Worm (Caenorhabditis elegans) whole organism, young adult: ENCODE measurements around the gene elo-5.

Experiments
- B0261.1 ChIP-seq: sonication (generic microtip); optimal IDR thresholded peaks from 2 replicates; lab custom pipeline; 2016; ENCODE audit warnings: mild to moderate bottlenecking, missing genetic modification characterization, moderate library complexity, missing compliant biosample characterization
- B0336.3 ChIP-seq: fragments of 200-800 bp; sonication (Bioruptor generic); IDR thresholded peaks from 2 replicates; pipeline ENCODE4 v1.3.6; 2022; ENCODE audit warnings: missing genetic modification characterization, missing compliant biosample characterization
- C06A6.2 ChIP-seq: fragments of 200-800 bp; sonication (Bioruptor generic); conservative IDR thresholded peaks from 2 replicates; pipeline ENCODE4 v1.3.6; 2022; ENCODE audit warnings: missing genetic modification characterization, missing compliant biosample characterization
- D2030.7 ChIP-seq: fragments of 200-800 bp; sonication (Bioruptor generic); IDR thresholded peaks from 2 replicates; pipeline ENCODE4 v1.3.6; 2022; ENCODE audit warnings: missing genetic modification reagents, missing genetic modification characterization, missing compliant biosample characterization
- F33H1.4 ChIP-seq: fragments of 200-800 bp; sonication (Bioruptor generic); IDR thresholded peaks from 2 replicates; pipeline ENCODE4 v1.3.6; 2022; ENCODE audit warnings: missing genetic modification reagents, missing genetic modification characterization, missing compliant biosample characterization
- F49E8.2 ChIP-seq: sonication (generic microtip); optimal IDR thresholded peaks from 3 replicates; lab custom pipeline; 2017; ENCODE audit warnings: missing genetic modification characterization, mild to moderate bottlenecking, missing compliant biosample characterization, antibody characterized with exemption, moderate library complexity; ENCODE audit not compliant: insufficient read depth
- F55B11.4 ChIP-seq: sonication (generic microtip); optimal IDR thresholded peaks from 2 replicates; lab custom pipeline; 2016; ENCODE audit warnings: missing compliant biosample characterization, missing genetic modification characterization, borderline replicate concordance; ENCODE audit not compliant: insufficient read depth
- F57A8.1 ChIP-seq: fragments of 200-800 bp; sonication (Bioruptor generic); optimal IDR thresholded peaks from 2 replicates; lab custom pipeline; 2018; ENCODE audit warnings: mild to moderate bottlenecking, missing genetic modification characterization, moderate library complexity, missing compliant biosample characterization
- F57C9.4 ChIP-seq: sonication (generic microtip); optimal IDR thresholded peaks from 2 replicates; lab custom pipeline; 2017; ENCODE audit warnings: mild to moderate bottlenecking, missing genetic modification characterization, missing compliant biosample characterization
- K12H6.12 ChIP-seq: fragments of 200-800 bp; sonication (Bioruptor generic); optimal IDR thresholded peaks from 2 replicates; lab custom pipeline; 2018; ENCODE audit warnings: mild to moderate bottlenecking, missing genetic modification characterization, missing compliant biosample characterization
- T07F8.4 ChIP-seq: sonication (generic microtip); optimal IDR thresholded peaks from 2 replicates; lab custom pipeline; 2016; ENCODE audit warnings: mild to moderate bottlenecking, missing genetic modification characterization, moderate library complexity, missing compliant biosample characterization
- Y53G8AR.9 ChIP-seq: fragments of 200-800 bp; sonication (Bioruptor generic); conservative IDR thresholded peaks from 2 replicates; pipeline ENCODE4 v1.3.6; 2022; ENCODE audit warnings: missing genetic modification reagents, missing genetic modification characterization, missing compliant biosample characterization
- akir-1 ChIP-seq: fragments of 200-800 bp; sonication (Bioruptor generic); optimal IDR thresholded peaks from 2 replicates; lab custom pipeline; 2018; ENCODE audit warnings: mild to moderate bottlenecking, missing genetic modification characterization, moderate library complexity, missing compliant biosample characterization
- aptf-2 ChIP-seq: fragments of 200-800 bp; sonication (Bioruptor generic); conservative IDR thresholded peaks from 2 replicates; pipeline ENCODE4 v1.3.6; 2022; ENCODE audit warnings: missing genetic modification reagents, missing genetic modification characterization, missing compliant biosample characterization
- athp-1 ChIP-seq: sonication (generic microtip); optimal IDR thresholded peaks from 2 replicates; lab custom pipeline; 2017; ENCODE audit warnings: mild to moderate bottlenecking, missing genetic modification characterization, missing compliant biosample characterization
- attf-5 ChIP-seq: fragments of 200-800 bp; sonication (Bioruptor generic); optimal IDR thresholded peaks from 2 replicates; lab custom pipeline; 2018; ENCODE audit warnings: mild to moderate bottlenecking, missing genetic modification characterization, missing compliant biosample characterization
- bed-1 ChIP-seq: fragments of 200-800 bp; sonication (Bioruptor generic); IDR thresholded peaks from 2 replicates; pipeline ENCODE4 v1.3.6; 2022; ENCODE audit warnings: missing genetic modification reagents, missing genetic modification characterization, missing compliant biosample characterization
- cebp-1 ChIP-seq, 2 experiments: fragments of 200-800 bp in 1 of 2; sonication (Bioruptor generic) in 1 of 2; sonication (generic microtip) in 1 of 2; IDR thresholded peaks in 1 of 2; optimal IDR thresholded peaks in 1 of 2; 2 replicates each; pipeline versions ENCODE4 v1.3.6 to Lab custom; 2017 to 2022; ENCODE audit warnings: missing compliant biosample characterization in 2 of 2, missing genetic modification characterization in 2 of 2, mild to moderate bottlenecking in 1 of 2, missing genetic modification reagents in 1 of 2, moderate library complexity in 1 of 2
- chd-7 ChIP-seq: sonication (generic microtip); optimal IDR thresholded peaks from 2 replicates; lab custom pipeline; 2016; ENCODE audit warnings: mild to moderate bottlenecking, missing genetic modification characterization, moderate library complexity, missing compliant biosample characterization
- die-1 ChIP-seq: sonication (generic microtip); optimal IDR thresholded peaks from 2 replicates; lab custom pipeline; 2016; ENCODE audit warnings: missing genotype, mild to moderate bottlenecking, missing genetic modification characterization, missing compliant biosample characterization
- ekl-4 ChIP-seq: fragments of 200-800 bp; sonication (Bioruptor generic); IDR thresholded peaks from 2 replicates; pipeline ENCODE4 v1.3.6; 2022; ENCODE audit warnings: missing genetic modification reagents, missing genetic modification characterization, missing compliant biosample characterization
- hlh-12 ChIP-seq: sonication (generic microtip); optimal IDR thresholded peaks from 2 replicates; lab custom pipeline; 2016; ENCODE audit warnings: missing genetic modification characterization, missing compliant biosample characterization
- hsf-1 ChIP-seq: fragments of 200-800 bp; sonication (Bioruptor generic); IDR thresholded peaks from 2 replicates; pipeline ENCODE4 v1.3.6; 2022; ENCODE audit warnings: missing genetic modification reagents, missing genetic modification characterization, missing compliant biosample characterization
- lag-1 ChIP-seq: fragments of 200-800 bp; sonication (Bioruptor generic); IDR thresholded peaks from 2 replicates; pipeline ENCODE4 v1.3.6; 2022; ENCODE audit warnings: missing genetic modification reagents, missing genetic modification characterization, missing compliant biosample characterization
- lin-54 ChIP-seq: fragments of 200-800 bp; sonication (Bioruptor generic); optimal IDR thresholded peaks from 2 replicates; lab custom pipeline; 2018; ENCODE audit warnings: mild to moderate bottlenecking, missing genetic modification characterization, missing compliant biosample characterization
- madf-10 ChIP-seq: sonication (generic microtip); optimal IDR thresholded peaks from 2 replicates; lab custom pipeline; 2016; ENCODE audit warnings: mild to moderate bottlenecking, missing genetic modification characterization, missing compliant biosample characterization
- mes-4 ChIP-seq: sonication (generic microtip); optimal IDR thresholded peaks from 2 replicates; lab custom pipeline; 2016; ENCODE audit warnings: missing genotype, missing genetic modification characterization, missing compliant biosample characterization
- nfya-2 ChIP-seq: fragments of 200-800 bp; sonication (Bioruptor generic); IDR thresholded peaks from 2 replicates; pipeline ENCODE4 v1.3.6; 2022; ENCODE audit warnings: missing genetic modification reagents, missing genetic modification characterization, missing compliant biosample characterization
- nhr-120 ChIP-seq: fragments of 200-800 bp; sonication (Bioruptor generic); IDR thresholded peaks from 2 replicates; pipeline ENCODE4 v1.3.6; 2022; ENCODE audit warnings: missing genetic modification characterization, missing compliant biosample characterization
- nhr-80 ChIP-seq: sonication (generic microtip); optimal IDR thresholded peaks from 2 replicates; lab custom pipeline; 2016; ENCODE audit warnings: missing genetic modification characterization, missing compliant biosample characterization
- pha-4 ChIP-seq: fragments of 150-350 bp; sonication (generic microtip); optimal IDR thresholded peaks from 2 replicates; lab custom pipeline; 2014; ENCODE audit warnings: missing biosample characterization, missing genetic modification reagents, missing genetic modification characterization
- rpc-1 ChIP-seq, 2 experiments: fragments of 150-350 bp in 1 of 2; sonication (generic microtip) in 1 of 2; optimal IDR thresholded peaks; 2 replicates each; lab custom pipeline; 2014 to 2018; ENCODE audit warnings: missing biosample characterization in 1 of 2, missing genetic modification characterization in 1 of 2, missing genetic modification reagents in 1 of 2, missing genotype in 1 of 2
- sdz-38 ChIP-seq: sonication (generic microtip); optimal IDR thresholded peaks from 2 replicates; lab custom pipeline; 2016; ENCODE audit warnings: missing genotype, missing genetic modification characterization, missing compliant biosample characterization
- snpc-1.1 ChIP-seq: sonication (generic microtip); optimal IDR thresholded peaks from 2 replicates; lab custom pipeline; 2017; ENCODE audit warnings: missing genetic modification characterization, mild to moderate bottlenecking, missing compliant biosample characterization, antibody characterized with exemption, moderate library complexity, missing genotype, missing genetic modification reagents; ENCODE audit not compliant: insufficient read depth
- snpc-1.3 ChIP-seq: sonication (generic microtip); optimal IDR thresholded peaks from 2 replicates; lab custom pipeline; 2017; ENCODE audit warnings: missing genetic modification characterization, mild to moderate bottlenecking, missing compliant biosample characterization, antibody characterized with exemption, moderate library complexity, missing genotype, missing genetic modification reagents; ENCODE audit not compliant: insufficient read depth
- snpc-4 ChIP-seq, 5 experiments: fragments of 150-350 bp in 1 of 5; sonication (generic microtip) in 4 of 5; optimal IDR thresholded peaks; 2 replicates each; lab custom pipeline; 2014 to 2018; ENCODE audit warnings: missing genetic modification characterization in 5 of 5, missing biosample characterization in 3 of 5, antibody characterized with exemption in 2 of 5, mild to moderate bottlenecking in 2 of 5, missing compliant biosample characterization in 2 of 5, missing genotype in 2 of 5, moderate library complexity in 2 of 5, missing genetic modification reagents in 1 of 5
- unc-130 ChIP-seq: sonication (generic microtip); optimal IDR thresholded peaks from 2 replicates; lab custom pipeline; 2016; ENCODE audit warnings: missing genetic modification reagents, missing genetic modification characterization, missing compliant biosample characterization
- unc-62 ChIP-seq: fragments of 150-350 bp; optimal IDR thresholded peaks from 2 replicates; lab custom pipeline; 2014; ENCODE audit warnings: missing biosample characterization, missing genetic modification reagents, missing genetic modification characterization
- zfh-2 ChIP-seq: fragments of 200-800 bp; sonication (Bioruptor generic); conservative IDR thresholded peaks from 2 replicates; pipeline ENCODE4 v1.3.6; 2022; ENCODE audit warnings: missing genetic modification reagents, missing genetic modification characterization, missing compliant biosample characterization
- ztf-18 ChIP-seq: sonication (generic microtip); optimal IDR thresholded peaks from 2 replicates; lab custom pipeline; 2016; ENCODE audit warnings: missing genotype, mild to moderate bottlenecking, missing genetic modification characterization, missing compliant biosample characterization
- ztf-22 ChIP-seq: fragments of 200-800 bp; sonication (Bioruptor generic); optimal IDR thresholded peaks from 2 replicates; lab custom pipeline; 2018; ENCODE audit warnings: mild to moderate bottlenecking, missing genetic modification characterization, moderate library complexity, missing compliant biosample characterization
- ztf-28 ChIP-seq: fragments of 200-800 bp; sonication (Bioruptor generic); IDR thresholded peaks from 2 replicates; pipeline ENCODE4 v1.3.6; 2022; ENCODE audit warnings: missing genetic modification reagents, missing genetic modification characterization, missing compliant biosample characterization
- ztf-6 ChIP-seq: fragments of 200-800 bp; sonication (Bioruptor generic); IDR thresholded peaks from 2 replicates; pipeline ENCODE4 v1.3.6; 2022; ENCODE audit warnings: missing genetic modification reagents, missing genetic modification characterization, missing compliant biosample characterization

The elo-5 gene

DNA sequence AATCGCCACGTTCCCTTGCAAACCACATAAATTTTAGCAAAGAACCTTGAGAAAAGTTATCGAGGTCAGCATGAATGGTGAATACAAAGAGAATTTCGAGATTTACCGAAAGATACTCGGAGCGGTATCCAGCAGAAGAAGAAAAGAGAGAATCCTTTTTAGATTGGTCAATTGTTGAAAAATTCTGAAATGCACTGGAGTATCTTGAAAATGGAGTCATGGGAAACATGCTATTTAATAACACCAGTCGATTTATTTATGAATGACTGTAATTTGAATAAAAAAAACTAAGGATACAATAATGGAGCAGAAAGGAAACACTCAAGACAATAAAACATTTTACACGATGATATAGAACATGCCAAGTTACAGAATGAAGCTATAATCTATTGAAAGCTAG lies 13.0 kb upstream of the elo-5 start (continued):
- TF ChIP-seq ztf-6 (GFP tag; lab: Robert Waterston, UW) (no peak), bed-1 (GFP tag; lab: Robert Waterston, UW) (no peak), aptf-2 (GFP tag; lab: Robert Waterston, UW) (no peak), snpc-1.3 (tag; lab: Kevin White, UChicago) (peak; percentile 71), snpc-4 (GFP tag; optimal IDR thresholded peaks at IDR 0.05; lab: Kevin White, UChicago) (peak; percentile 18), snpc-4 (tag; optimal IDR thresholded peaks at IDR 0.05; lab: Kevin White, UChicago) (peak in 3 of 4 experiments; percentile 6 to 85 (median 42)), athp-1 (tag; lab: Kevin White, UChicago) (no peak), chd-7 (tag; lab: Kevin White, UChicago) (peak; percentile 15), hsf-1 (GFP tag; lab: Robert Waterston, UW) (peak; percentile 73), hlh-12 (no peak), cebp-1 (GFP tag; IDR thresholded peaks at IDR 0.05; lab: Robert Waterston, UW) (no peak), cebp-1 (tag; optimal IDR thresholded peaks at IDR 0.05; lab: Kevin White, UChicago) (no peak), nhr-120 (GFP tag; lab: Robert Waterston, UW) (no peak)

DNA sequence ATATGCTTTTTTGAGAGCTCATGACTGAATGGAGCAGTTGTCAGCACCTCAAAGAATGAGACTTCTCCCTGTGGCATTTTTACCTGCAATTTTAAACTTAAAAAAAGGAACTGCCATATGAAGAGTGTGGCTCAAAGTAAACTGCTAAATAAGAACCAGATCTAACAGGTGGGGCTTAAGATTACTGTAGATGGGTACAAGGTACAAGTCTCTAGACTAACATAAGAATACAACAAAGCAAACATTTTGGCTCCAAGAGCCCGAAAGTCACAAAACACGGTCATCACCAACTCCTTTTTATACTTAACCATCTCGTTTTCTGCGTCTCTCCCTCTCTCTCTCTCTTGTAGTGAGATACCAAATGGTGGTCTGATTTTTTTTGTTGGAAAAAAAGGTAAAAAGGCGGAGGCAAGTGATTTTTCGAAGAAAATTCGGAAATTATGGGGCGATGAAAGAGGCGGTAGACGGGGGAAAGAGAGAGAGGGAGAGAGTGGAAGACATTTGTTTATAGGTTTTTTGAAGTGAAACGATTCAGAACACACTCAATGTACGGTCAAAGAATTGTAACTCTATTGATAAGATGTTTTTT lies 11.7 kb upstream of the elo-5 start, which contains the start of gene elo-6:
TSS of gene elo-6 (minus strand) at position 83 of the 589 bp plus-strand sequence.
- TF ChIP-seq rpc-1 (optimal IDR thresholded peaks at IDR 0.05; lab: Kevin White, UChicago) (no peak), rpc-1 (tag; optimal IDR thresholded peaks at IDR 0.05; lab: Kevin White, UChicago) (no peak), mes-4 (no peak), F57A8.1 (GFP tag; lab: Kevin White, UChicago) (no peak), nfya-2 (GFP tag; lab: Robert Waterston, UW) (no peak), unc-130 (GFP tag; lab: Kevin White, UChicago) (no peak), K12H6.12 (tag; lab: Kevin White, UChicago) (no peak), T07F8.4 (no peak), B0261.1 (tag; lab: Kevin White, UChicago) (no peak), C06A6.2 (GFP tag; lab: Robert Waterston, UW) (no peak), F57C9.4 (tag; lab: Kevin White, UChicago) (no peak), unc-62 (GFP tag; lab: Kevin White, UChicago) (no peak), athp-1 (tag; lab: Kevin White, UChicago) (no peak), zfh-2 (GFP tag; lab: Robert Waterston, UW) (no peak), ekl-4 (no peak), F55B11.4 (no peak), Y53G8AR.9 (GFP tag; lab: Robert Waterston, UW) (no peak), ztf-22 (GFP tag; lab: Kevin White, UChicago) (no peak), snpc-4 (GFP tag; optimal IDR thresholded peaks at IDR 0.05; lab: Kevin White, UChicago) (no peak), snpc-4 (tag; optimal IDR thresholded peaks at IDR 0.05; lab: Kevin White, UChicago) (peak in 1 of 4 experiments; percentile 23), ztf-18 (tag; lab: Kevin White, UChicago) (peak; percentile 47), F49E8.2 (tag; lab: Kevin White, UChicago) (no peak), pha-4 (tag; lab: Kevin White, UChicago) (no peak), madf-10 (peak; percentile 2), lag-1 (GFP tag; lab: Robert Waterston, UW) (no peak), nhr-80 (tag; lab: Kevin White, UChicago) (peak; percentile 89), ztf-28 (GFP tag; lab: Robert Waterston, UW) (no peak), hsf-1 (GFP tag; lab: Robert Waterston, UW) (no peak), attf-5 (GFP tag; lab: Kevin White, UChicago) (peak; percentile 31), lin-54 (GFP tag; lab: Kevin White, UChicago) (no peak), cebp-1 (GFP tag; IDR thresholded peaks at IDR 0.05; lab: Robert Waterston, UW) (no peak), cebp-1 (tag; optimal IDR thresholded peaks at IDR 0.05; lab: Kevin White, UChicago) (peak; percentile 52), sdz-38 (tag; lab: Kevin White, UChicago) (no peak), D2030.7 (GFP tag; lab: Robert Waterston, UW) (no peak), snpc-1.1 (tag; lab: Kevin White, UChicago) (no peak), F33H1.4 (no peak), akir-1 (GFP tag; lab: Kevin White, UChicago) (no peak), die-1 (no peak), B0336.3 (GFP tag; lab: Robert Waterston, UW) (no peak)
